Worm (Caenorhabditis elegans): ENCODE data around the gene T28D6.4.

DNA sequence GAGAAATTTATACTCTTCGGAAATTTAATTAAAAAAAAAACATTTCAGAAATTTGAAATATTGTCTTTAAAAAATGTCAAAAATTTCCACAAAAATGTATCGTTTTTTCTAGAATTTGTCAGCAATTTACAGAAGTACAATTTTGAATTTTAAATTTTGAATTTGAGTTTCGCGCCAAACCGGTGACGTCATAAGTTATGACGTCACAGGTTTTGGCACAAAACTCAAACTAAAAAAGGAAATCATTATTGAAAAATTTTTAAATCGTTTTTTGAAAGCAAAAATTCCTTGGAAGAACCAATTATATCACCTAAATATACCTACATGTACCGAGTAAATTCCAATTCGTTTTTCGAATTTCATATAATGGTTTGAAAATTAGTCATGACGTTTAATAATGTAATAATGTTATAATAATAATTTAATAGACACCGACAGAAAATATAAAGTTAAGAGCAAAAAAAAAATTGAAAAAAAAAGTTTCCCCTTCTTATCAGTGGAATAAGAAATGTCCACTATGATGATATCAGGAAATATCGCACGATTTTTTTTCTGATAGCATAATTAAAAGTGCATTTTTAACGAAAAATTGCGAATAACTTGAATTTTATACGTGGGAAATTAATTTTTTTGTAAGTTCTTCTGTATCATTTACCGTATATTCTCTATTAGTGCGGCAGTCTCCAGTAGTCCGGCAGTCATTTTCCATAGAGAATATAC lies 10.0 kb upstream of the T28D6.4 start:
- no peak for TF ChIP-seq ztf-23 (GFP tag; IDR thresholded peaks at IDR 0.05)
- no peak for TF ChIP-seq ref-1 (GFP tag; conservative IDR thresholded peaks at IDR 0.05)
